Worm (Caenorhabditis elegans) whole organism, early embryonic: Measurements from ENCODE around the gene gid-2.

Source experiments
- B0310.2 ChIP-seq: sonication (generic microtip); optimal IDR thresholded peaks from 2 replicates; lab custom pipeline; 2016; ENCODE audit warnings: mild to moderate bottlenecking, missing genetic modification characterization, missing compliant biosample characterization
- F13C5.2 ChIP-seq: sonication (generic microtip); optimal IDR thresholded peaks from 2 replicates; lab custom pipeline; 2017; ENCODE audit warnings: mild to moderate bottlenecking, missing genetic modification characterization, inconsistent platforms, missing compliant biosample characterization
- ceh-13 ChIP-seq: fragments of 200-800 bp; sonication (Bioruptor generic); optimal IDR thresholded peaks from 2 replicates; lab custom pipeline; 2018; ENCODE audit warnings: mild to moderate bottlenecking, missing genetic modification characterization, missing compliant biosample characterization
- ets-7 ChIP-seq: sonication (generic microtip); optimal IDR thresholded peaks from 2 replicates; lab custom pipeline; 2016; ENCODE audit warnings: missing genotype, missing genetic modification characterization, missing compliant biosample characterization
- flt-1 ChIP-seq: fragments of 200-800 bp; sonication (Bioruptor generic); IDR thresholded peaks from 2 replicates; pipeline ENCODE4 v1.3.6; 2022; ENCODE audit warnings: missing genetic modification characterization, missing compliant biosample characterization
- hmg-4 ChIP-seq: fragments of 200-800 bp; sonication (Bioruptor generic); optimal IDR thresholded peaks from 2 replicates; lab custom pipeline; 2018; ENCODE audit warnings: mild to moderate bottlenecking, missing genetic modification characterization, missing compliant biosample characterization
- hnd-1 ChIP-seq: sonication (generic microtip); optimal IDR thresholded peaks from 2 replicates; lab custom pipeline; 2016; ENCODE audit warnings: missing genetic modification characterization, missing compliant biosample characterization
- pes-1 ChIP-seq: fragments of 200-800 bp; sonication (Bioruptor generic); IDR thresholded peaks from 2 replicates; pipeline ENCODE4 v1.3.6; 2022; ENCODE audit warnings: missing genetic modification reagents, missing genetic modification characterization, missing compliant biosample characterization
- tbx-11 ChIP-seq: fragments of 200-800 bp; sonication (Bioruptor generic); IDR thresholded peaks from 2 replicates; pipeline ENCODE4 v1.3.6; 2022; ENCODE audit warnings: missing genetic modification characterization, missing compliant biosample characterization
- tbx-37 ChIP-seq: fragments of 200-800 bp; sonication (Bioruptor generic); conservative IDR thresholded peaks from 2 replicates; pipeline ENCODE4 v1.3.6; 2022; ENCODE audit warnings: missing genetic modification reagents, missing genetic modification characterization, missing compliant biosample characterization
- tra-4 ChIP-seq: sonication (generic microtip); optimal IDR thresholded peaks from 2 replicates; lab custom pipeline; 2017; ENCODE audit warnings: missing genetic modification characterization, missing compliant biosample characterization

Gene gid-2

ce11 chrX:2381282-2381681 is 57.5 kb downstream of the gid-2 start, which contains the start of gene F47G3.4:
Gene F47G3.4 (plus strand): TSS chrX:2381582.
- TF ChIP-seq tbx-11 (GFP tag; lab: Robert Waterston, UW) (no peak), tra-4 (tag; lab: Kevin White, UChicago) (no peak), F13C5.2 (tag; lab: Kevin White, UChicago) (no peak), tbx-37 (GFP tag; lab: Robert Waterston, UW) (no peak), hnd-1 (no peak), B0310.2 (tag; lab: Kevin White, UChicago) (no peak)

- no peak for TF ChIP-seq ets-7 (tag; lab: Kevin White, UChicago)
- TF ChIP-seq pes-1 (GFP tag; lab: Robert Waterston, UW): no peak
- TF ChIP-seq flt-1: no peak
- no peak for TF ChIP-seq tra-4 (tag; lab: Kevin White, UChicago)
- no peak for TF ChIP-seq hmg-4 (GFP tag; lab: Kevin White, UChicago)
- no peak for TF ChIP-seq ceh-13 (GFP tag; lab: Kevin White, UChicago)
Observed at ce11 chrX:2380818-2381217, 57.9 kb downstream of the gid-2 start.
